Worm (Caenorhabditis elegans) whole organism, midembryonic: ENCODE measurements around the gene wht-6.

Source experiments
- T22C8.4 ChIP-seq: fragments of 200-800 bp; sonication (Bioruptor generic); IDR thresholded peaks from 2 replicates; pipeline ENCODE4 v1.3.6; 2022; ENCODE audit warnings: missing genetic modification characterization, missing compliant biosample characterization
- flt-1 ChIP-seq: fragments of 200-800 bp; sonication (Bioruptor generic); IDR thresholded peaks from 2 replicates; pipeline ENCODE4 v1.3.6; 2022; ENCODE audit warnings: missing genetic modification characterization, missing compliant biosample characterization
- med-1 ChIP-seq: sonication (generic microtip); optimal IDR thresholded peaks from 2 replicates; lab custom pipeline; 2017; ENCODE audit warnings: missing genetic modification characterization, mild to moderate bottlenecking, missing compliant biosample characterization, antibody characterized with exemption, missing genetic modification reagents; ENCODE audit not compliant: insufficient read depth
- tab-1 ChIP-seq: fragments of 200-800 bp; sonication (Bioruptor generic); IDR thresholded peaks from 2 replicates; pipeline ENCODE4 v1.3.6; 2022; ENCODE audit warnings: missing genetic modification characterization, missing compliant biosample characterization
- ztf-23 ChIP-seq: fragments of 200-800 bp; sonication (Bioruptor generic); IDR thresholded peaks from 2 replicates; pipeline ENCODE4 v1.3.6; 2022; ENCODE audit warnings: missing genetic modification reagents, missing genetic modification characterization, missing compliant biosample characterization

- TF ChIP-seq flt-1 (GFP tag; lab: Robert Waterston, UW) (no peak), ztf-23 (GFP tag; lab: Robert Waterston, UW) (no peak), tab-1 (GFP tag; lab: Robert Waterston, UW) (no peak), T22C8.4 (GFP tag; lab: Robert Waterston, UW) (no peak), med-1 (GFP tag; lab: Kevin White, UChicago) (no peak)
Observed at ce11 chrIII:6432939-6433338, 38.6 kb upstream of the wht-6 start, which contains the start of gene vps-16.
